Worm (Caenorhabditis elegans): ENCODE measurements around the gene F43C9.1.

DNA sequence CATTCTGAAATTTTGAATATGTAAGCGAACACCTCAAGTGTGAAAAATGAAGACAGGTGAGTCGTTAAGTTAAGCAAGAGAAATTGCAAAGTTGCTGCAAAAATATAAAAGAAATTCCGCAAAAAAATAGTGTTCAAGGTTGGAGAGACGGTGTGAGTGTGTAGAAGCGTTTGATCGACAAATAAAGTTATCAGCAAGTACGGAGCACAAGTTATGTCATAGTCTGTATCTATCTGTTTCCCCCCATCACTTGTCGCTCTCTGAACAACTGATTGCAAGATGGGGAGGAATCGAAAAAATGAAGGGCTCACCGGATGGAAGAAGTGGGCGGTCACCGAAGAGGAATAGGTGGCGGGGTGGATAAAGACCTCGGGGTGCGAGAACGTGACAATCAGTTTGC is 44.0 kb upstream of the F43C9.1 start, which contains the start of gene lon-2:
- TF ChIP-seq W03F9.2 (tag; optimal IDR thresholded peaks at IDR 0.05): no peak
- TF ChIP-seq dao-5 (tag; optimal IDR thresholded peaks at IDR 0.05): no peak

Measured in whole organism, L4/young adult.